Worm (Caenorhabditis elegans) whole organism, late embryonic: Measurements from ENCODE around the gene T22B2.3.

ENCODE experiments used
- F13H6.1 ChIP-seq: sonication (generic microtip); optimal IDR thresholded peaks from 2 replicates; lab custom pipeline; 2016; ENCODE audit warnings: missing genetic modification characterization, missing compliant biosample characterization
- K02D7.2 ChIP-seq: sonication (generic microtip); optimal IDR thresholded peaks from 2 replicates; lab custom pipeline; 2017; ENCODE audit warnings: mild to moderate bottlenecking, missing genetic modification characterization, missing compliant biosample characterization
- K09A11.1 ChIP-seq: sonication (generic microtip); optimal IDR thresholded peaks from 2 replicates; lab custom pipeline; 2017; ENCODE audit warnings: antibody characterized with exemption, mild to moderate bottlenecking, missing genetic modification characterization, missing compliant biosample characterization; ENCODE audit not compliant: insufficient read depth
- T23F11.4 ChIP-seq: fragments of 200-800 bp; sonication (Bioruptor generic); optimal IDR thresholded peaks from 2 replicates; lab custom pipeline; 2018; ENCODE audit warnings: mild to moderate bottlenecking, missing genetic modification characterization, missing compliant biosample characterization
- Y22D7AL.16 ChIP-seq: sonication (generic microtip); optimal IDR thresholded peaks from 2 replicates; lab custom pipeline; 2016; ENCODE audit warnings: missing genetic modification characterization, missing compliant biosample characterization
- ceh-14 ChIP-seq: sonication (generic microtip); optimal IDR thresholded peaks from 2 replicates; lab custom pipeline; 2016; ENCODE audit warnings: missing genotype, missing genetic modification characterization, missing compliant biosample characterization
- ceh-24 ChIP-seq: sonication (generic microtip); optimal IDR thresholded peaks from 2 replicates; lab custom pipeline; 2016; ENCODE audit warnings: mild to moderate bottlenecking, missing genetic modification characterization, missing compliant biosample characterization
- ceh-30 ChIP-seq: fragments of 150-350 bp; optimal IDR thresholded peaks from 2 replicates; lab custom pipeline; 2014; ENCODE audit warnings: missing biosample characterization, missing genetic modification characterization
- ceh-31 ChIP-seq: sonication (generic microtip); optimal IDR thresholded peaks from 2 replicates; lab custom pipeline; 2016; ENCODE audit warnings: missing genetic modification characterization, missing compliant biosample characterization
- ceh-45 ChIP-seq: fragments of 200-800 bp; sonication (Bioruptor generic); IDR thresholded peaks from 2 replicates; pipeline ENCODE4 v1.3.6; 2022; ENCODE audit warnings: missing genetic modification reagents, missing genetic modification characterization, missing compliant biosample characterization
- ceh-48 ChIP-seq: sonication (generic microtip); optimal IDR thresholded peaks from 2 replicates; lab custom pipeline; 2016; ENCODE audit warnings: missing genetic modification characterization, inconsistent platforms, missing compliant biosample characterization
- ceh-9 ChIP-seq: sonication (generic microtip); optimal IDR thresholded peaks from 2 replicates; lab custom pipeline; 2016; ENCODE audit warnings: mild to moderate bottlenecking, missing genetic modification characterization, inconsistent platforms, missing compliant biosample characterization
- che-1 ChIP-seq: sonication (generic microtip); optimal IDR thresholded peaks from 2 replicates; lab custom pipeline; 2016; ENCODE audit warnings: mild to moderate bottlenecking, missing genetic modification characterization, missing compliant biosample characterization
- dmd-4 ChIP-seq: sonication (generic microtip); optimal IDR thresholded peaks from 2 replicates; lab custom pipeline; 2016; ENCODE audit warnings: borderline replicate concordance, missing genetic modification characterization, missing compliant biosample characterization
- elt-4 ChIP-seq: sonication (generic microtip); optimal IDR thresholded peaks from 2 replicates; lab custom pipeline; 2016; ENCODE audit warnings: missing genetic modification characterization, missing compliant biosample characterization
- ets-4 ChIP-seq: sonication (generic microtip); optimal IDR thresholded peaks from 2 replicates; lab custom pipeline; 2016; ENCODE audit warnings: missing genetic modification characterization, missing compliant biosample characterization
- fax-1 ChIP-seq: sonication (generic microtip); optimal IDR thresholded peaks from 2 replicates; lab custom pipeline; 2016; ENCODE audit warnings: missing genotype, missing genetic modification characterization, missing compliant biosample characterization
- fkh-6 ChIP-seq: sonication (generic microtip); optimal IDR thresholded peaks from 2 replicates; lab custom pipeline; 2016; ENCODE audit warnings: missing genetic modification characterization, missing compliant biosample characterization
- hlh-13 ChIP-seq: fragments of 200-800 bp; sonication (Bioruptor generic); optimal IDR thresholded peaks from 2 replicates; lab custom pipeline; 2018; ENCODE audit warnings: mild to moderate bottlenecking, missing genetic modification characterization, missing compliant biosample characterization
- hlh-15 ChIP-seq: sonication (generic microtip); optimal IDR thresholded peaks from 2 replicates; lab custom pipeline; 2016; ENCODE audit warnings: missing genetic modification characterization, missing compliant biosample characterization
- hlh-30 ChIP-seq: sonication (generic microtip); optimal IDR thresholded peaks from 2 replicates; lab custom pipeline; 2017; ENCODE audit warnings: antibody characterized with exemption, missing genetic modification characterization, missing compliant biosample characterization; ENCODE audit not compliant: insufficient read depth
- hlh-8 ChIP-seq: sonication (generic microtip); optimal IDR thresholded peaks from 2 replicates; lab custom pipeline; 2016; ENCODE audit warnings: missing genotype, missing genetic modification characterization, missing compliant biosample characterization
- madf-2 ChIP-seq: sonication (generic microtip); optimal IDR thresholded peaks from 2 replicates; lab custom pipeline; 2017; ENCODE audit warnings: missing genetic modification characterization, missing compliant biosample characterization
- mec-3 ChIP-seq: sonication (generic microtip); optimal IDR thresholded peaks from 2 replicates; lab custom pipeline; 2016; ENCODE audit warnings: borderline replicate concordance, missing genetic modification characterization, missing compliant biosample characterization
- nhr-11 ChIP-seq: fragments of 150-350 bp; optimal IDR thresholded peaks from 2 replicates; lab custom pipeline; 2014; ENCODE audit warnings: missing biosample characterization, missing genetic modification characterization
- odd-2 ChIP-seq: sonication (generic microtip); optimal IDR thresholded peaks from 2 replicates; lab custom pipeline; 2017; ENCODE audit warnings: antibody characterized with exemption, mild to moderate bottlenecking, missing genetic modification characterization, missing compliant biosample characterization
- pag-3 ChIP-seq: sonication (generic microtip); optimal IDR thresholded peaks from 2 replicates; lab custom pipeline; 2016; ENCODE audit warnings: missing compliant biosample characterization, missing genetic modification characterization, borderline replicate concordance
- pat-9 ChIP-seq: fragments of 200-800 bp; sonication (Bioruptor generic); optimal IDR thresholded peaks from 2 replicates; lab custom pipeline; 2018; ENCODE audit warnings: mild to moderate bottlenecking, missing genetic modification characterization, moderate library complexity, missing compliant biosample characterization
- pax-1 ChIP-seq: fragments of 150-350 bp; optimal IDR thresholded peaks from 2 replicates; lab custom pipeline; 2014; ENCODE audit warnings: missing biosample characterization, missing genetic modification characterization
- pha-2 ChIP-seq: sonication (generic microtip); optimal IDR thresholded peaks from 2 replicates; lab custom pipeline; 2017; ENCODE audit warnings: mild to moderate bottlenecking, missing genetic modification characterization, missing compliant biosample characterization
- pha-4 ChIP-seq: fragments of 150-350 bp; optimal IDR thresholded peaks from 2 replicates; lab custom pipeline; 2018; ENCODE audit warnings: missing biosample characterization, missing genetic modification reagents, missing genetic modification characterization
- pqm-1 ChIP-seq: sonication (generic microtip); optimal IDR thresholded peaks from 2 replicates; lab custom pipeline; 2016; ENCODE audit warnings: missing genetic modification characterization, missing compliant biosample characterization
- pros-1 ChIP-seq: fragments of 150-350 bp; optimal IDR thresholded peaks from 2 replicates; lab custom pipeline; 2014; ENCODE audit warnings: missing biosample characterization, missing genetic modification reagents, missing genetic modification characterization
- sdc-2 ChIP-seq: sonication (generic microtip); optimal IDR thresholded peaks from 2 replicates; lab custom pipeline; 2016; ENCODE audit warnings: missing genotype, missing genetic modification characterization, missing compliant biosample characterization
- sox-2 ChIP-seq: fragments of 200-800 bp; sonication (Bioruptor generic); IDR thresholded peaks from 2 replicates; pipeline ENCODE4 v1.3.6; 2022; ENCODE audit warnings: missing genetic modification reagents, missing genetic modification characterization, missing compliant biosample characterization
- sox-4 ChIP-seq: sonication (generic microtip); optimal IDR thresholded peaks from 2 replicates; lab custom pipeline; 2017; ENCODE audit warnings: mild to moderate bottlenecking, missing genetic modification characterization, inconsistent platforms, missing compliant biosample characterization
- tbx-2 ChIP-seq: sonication (generic microtip); optimal IDR thresholded peaks from 2 replicates; lab custom pipeline; 2016; ENCODE audit warnings: missing genetic modification characterization, missing compliant biosample characterization
- ttx-3 ChIP-seq: sonication (generic microtip); optimal IDR thresholded peaks from 2 replicates; lab custom pipeline; 2016; ENCODE audit warnings: missing genetic modification reagents, missing genetic modification characterization, missing compliant biosample characterization
- unc-3 ChIP-seq, 2 experiments: fragments of 200-800 bp in 1 of 2; sonication (Bioruptor generic) in 1 of 2; sonication (generic microtip) in 1 of 2; conservative IDR thresholded peaks in 1 of 2; optimal IDR thresholded peaks in 1 of 2; 2 replicates each; pipeline versions ENCODE4 v1.3.6 to Lab custom; 2016 to 2022; ENCODE audit warnings: missing compliant biosample characterization in 2 of 2, missing genetic modification characterization in 2 of 2, missing genetic modification reagents in 1 of 2
- unc-42 ChIP-seq: sonication (generic microtip); optimal IDR thresholded peaks from 2 replicates; lab custom pipeline; 2016; ENCODE audit warnings: missing genotype, missing genetic modification characterization, missing compliant biosample characterization
- unc-86 ChIP-seq: sonication (generic microtip); optimal IDR thresholded peaks from 2 replicates; lab custom pipeline; 2016; ENCODE audit warnings: missing genetic modification characterization, missing compliant biosample characterization
- zip-5 ChIP-seq: sonication (generic microtip); optimal IDR thresholded peaks from 2 replicates; lab custom pipeline; 2016; ENCODE audit warnings: missing genetic modification characterization, missing compliant biosample characterization
- ztf-16 ChIP-seq: sonication (generic microtip); optimal IDR thresholded peaks from 2 replicates; lab custom pipeline; 2017; ENCODE audit warnings: missing genetic modification characterization, missing compliant biosample characterization

Gene T22B2.3

ce11 chrX:3918182-3918581 is 1.1 kb downstream of the T22B2.3 start:
- TF ChIP-seq pha-2 (tag; lab: Kevin White, UChicago) (no peak), ceh-48 (no peak), unc-3 (GFP tag; conservative IDR thresholded peaks at IDR 0.05; lab: Robert Waterston, UW) (no peak), unc-3 (tag; optimal IDR thresholded peaks at IDR 0.05; lab: Kevin White, UChicago) (no peak), ceh-14 (tag; lab: Kevin White, UChicago) (no peak), che-1 (tag; lab: Kevin White, UChicago) (no peak), pqm-1 (tag; lab: Kevin White, UChicago) (no peak), fkh-6 (no peak), sdc-2 (tag; lab: Kevin White, UChicago) (peak; percentile 64)

ce11 chrX:3919689-3920088 is 2.6 kb downstream of the T22B2.3 start:
- no peak for TF ChIP-seq ceh-9 (tag; lab: Kevin White, UChicago)
- no peak for TF ChIP-seq unc-86
- TF ChIP-seq K02D7.2 (tag; lab: Kevin White, UChicago) = no peak
- no peak for TF ChIP-seq dmd-4 (tag; lab: Kevin White, UChicago)
- no peak for TF ChIP-seq pha-4 (tag; lab: Kevin White, UChicago)
- TF ChIP-seq F13H6.1 (tag; lab: Kevin White, UChicago) = no peak
- no peak for TF ChIP-seq pros-1 (tag; lab: Kevin White, UChicago)
- no peak for TF ChIP-seq pat-9 (tag; lab: Kevin White, UChicago)
- TF ChIP-seq ttx-3 (tag; lab: Kevin White, UChicago) = no peak
- TF ChIP-seq tbx-2 (tag; lab: Kevin White, UChicago) = no peak
- no peak for TF ChIP-seq Y22D7AL.16 (tag; lab: Kevin White, UChicago)
- TF ChIP-seq fax-1 (tag; lab: Kevin White, UChicago) = no peak
- no peak for TF ChIP-seq hlh-15 (tag; lab: Kevin White, UChicago)
- TF ChIP-seq, all 69 proteins: peak for 0

- no peak for TF ChIP-seq pag-3 (tag; lab: Kevin White, UChicago)
- no peak for TF ChIP-seq ceh-30 (tag; lab: Kevin White, UChicago)
Observed at ce11 chrX:3920101-3920500, 3.0 kb downstream of the T22B2.3 start, which contains the start of gene T22B2.2. Gene T22B2.2, plus strand, starts transcription at chrX:3920401.

- TF ChIP-seq hlh-13 (GFP tag; lab: Kevin White, UChicago) = no peak
- no peak for TF ChIP-seq T23F11.4
- TF ChIP-seq sox-4 (tag; lab: Kevin White, UChicago) = no peak
- TF ChIP-seq mec-3 (tag; lab: Kevin White, UChicago) = no peak
- no peak for TF ChIP-seq hlh-30 (tag; lab: Kevin White, UChicago)
- TF ChIP-seq pros-1 (tag; lab: Kevin White, UChicago) = no peak
- TF ChIP-seq madf-2 = no peak
- no peak for TF ChIP-seq K09A11.1
- no peak for TF ChIP-seq ceh-45 (GFP tag; lab: Robert Waterston, UW)
- no peak for TF ChIP-seq ztf-16 (tag; lab: Kevin White, UChicago)
- no peak for TF ChIP-seq ceh-31
Observed at ce11 chrX:3920747-3921146, 3.6 kb downstream of the T22B2.3 start.

DNA sequence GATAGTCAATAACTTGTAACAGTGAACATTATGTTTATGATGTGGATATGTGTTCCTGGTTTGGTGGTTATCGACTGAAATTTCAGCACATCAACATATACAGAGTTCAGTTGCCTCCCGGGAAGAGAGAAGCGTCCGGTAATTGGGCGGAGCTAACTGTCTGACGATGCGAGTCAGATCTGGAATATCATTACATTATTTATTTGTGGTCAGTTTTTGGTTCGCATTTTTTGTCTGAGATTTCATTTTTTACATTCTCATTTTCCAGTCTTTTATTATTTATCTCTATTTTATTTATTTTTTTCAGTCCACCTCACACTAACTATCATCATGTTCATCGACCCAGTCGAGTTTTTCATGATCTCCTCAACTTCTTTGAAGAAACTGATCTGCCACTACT is 8.7 kb downstream of the T22B2.3 start, which contains the start of gene T22B2.1:
Gene T22B2.1 (plus strand): TSS at position 301 of the 400 bp plus-strand sequence.
- no peak for TF ChIP-seq hlh-30 (tag; lab: Kevin White, UChicago)
- no peak for TF ChIP-seq ceh-24 (tag; lab: Kevin White, UChicago)
- no peak for TF ChIP-seq zip-5
- no peak for TF ChIP-seq elt-4 (tag; lab: Kevin White, UChicago)
- TF ChIP-seq sox-2 (GFP tag; lab: Robert Waterston, UW) = no peak
- TF ChIP-seq pax-1 = no peak
- no peak for TF ChIP-seq mec-3 (tag; lab: Kevin White, UChicago)
- no peak for TF ChIP-seq hlh-15 (tag; lab: Kevin White, UChicago)
- TF ChIP-seq ceh-30 (tag; lab: Kevin White, UChicago) = no peak
- no peak for TF ChIP-seq Y22D7AL.16 (tag; lab: Kevin White, UChicago)
- TF ChIP-seq ceh-48 = no peak
- no peak for TF ChIP-seq fax-1 (tag; lab: Kevin White, UChicago)
- TF ChIP-seq ets-4 (tag; lab: Kevin White, UChicago) = no peak
- no peak for TF ChIP-seq K09A11.1
- no peak for TF ChIP-seq hlh-8 (tag; lab: Kevin White, UChicago)
- no peak for TF ChIP-seq nhr-11 (tag; lab: Kevin White, UChicago)
- TF ChIP-seq unc-42 (tag; lab: Kevin White, UChicago) = no peak
- no peak for TF ChIP-seq fkh-6
- TF ChIP-seq odd-2 (tag; lab: Kevin White, UChicago) = no peak
